Worm (Caenorhabditis elegans) whole organism, L4 larva: Measurements from ENCODE around the gene W09H1.4.

Experiments used
- F26F4.8 ChIP-seq: fragments of 200-800 bp; sonication (Bioruptor generic); conservative IDR thresholded peaks from 2 replicates; pipeline ENCODE4 v1.3.6; 2022; ENCODE audit warnings: missing genetic modification characterization, missing compliant biosample characterization
- F49E8.2 ChIP-seq: sonication (generic microtip); optimal IDR thresholded peaks from 2 replicates; lab custom pipeline; 2016; ENCODE audit warnings: missing compliant biosample characterization, mild to moderate bottlenecking, missing genetic modification characterization, borderline replicate concordance
- Y105C5A.15 ChIP-seq: fragments of 200-800 bp; sonication (Bioruptor generic); IDR thresholded peaks from 2 replicates; pipeline ENCODE4 v1.3.6; 2022; ENCODE audit warnings: missing genetic modification characterization, missing compliant biosample characterization
- Y48G9A.11 ChIP-seq: fragments of 200-800 bp; sonication (Bioruptor generic); IDR thresholded peaks from 2 replicates; pipeline ENCODE4 v1.3.6; 2022; ENCODE audit warnings: missing genetic modification reagents, missing genetic modification characterization, missing compliant biosample characterization
- Y75B8A.6 ChIP-seq: fragments of 200-800 bp; sonication (Bioruptor generic); IDR thresholded peaks from 2 replicates; pipeline ENCODE4 v1.3.6; 2022; ENCODE audit warnings: missing genetic modification reagents, missing genetic modification characterization, missing compliant biosample characterization
- ZK337.2 ChIP-seq: fragments of 200-800 bp; sonication (Bioruptor generic); IDR thresholded peaks from 2 replicates; pipeline ENCODE4 v1.3.6; 2022; ENCODE audit warnings: missing genetic modification reagents, missing genetic modification characterization, missing compliant biosample characterization
- aha-1 ChIP-seq: fragments of 150-350 bp; peaks from one replicate; lab custom pipeline; 2014; ENCODE audit warnings: missing biosample characterization, missing genetic modification characterization
- ama-1 ChIP-seq: fragments of 150-350 bp; optimal IDR thresholded peaks from 2 replicates; lab custom pipeline; 2014; ENCODE audit warnings: inconsistent platforms, mixed read lengths
- attf-4 ChIP-seq: sonication (generic microtip); optimal IDR thresholded peaks from 3 replicates; lab custom pipeline; 2017; ENCODE audit warnings: missing biosample characterization, missing genetic modification characterization
- ceh-32 ChIP-seq: sonication (generic microtip); optimal IDR thresholded peaks from 2 replicates; lab custom pipeline; 2016; ENCODE audit warnings: mild to moderate bottlenecking, missing genetic modification characterization, missing compliant biosample characterization; ENCODE audit not compliant: poor library complexity
- ces-1 ChIP-seq: fragments of 150-350 bp; sonication (generic microtip); optimal IDR thresholded peaks from 4 replicates; lab custom pipeline; 2014; ENCODE audit warnings: missing biosample characterization, missing genetic modification reagents, missing genetic modification characterization
- cey-2 ChIP-seq: sonication (generic microtip); optimal IDR thresholded peaks from 3 replicates; lab custom pipeline; 2017; ENCODE audit warnings: missing genetic modification characterization, mild to moderate bottlenecking, missing compliant biosample characterization, antibody characterized with exemption, borderline replicate concordance; ENCODE audit not compliant: insufficient read depth
- ctbp-1 ChIP-seq: fragments of 200-800 bp; sonication (Bioruptor generic); IDR thresholded peaks from 2 replicates; pipeline ENCODE4 v1.3.6; 2022; ENCODE audit warnings: missing genetic modification reagents, missing genetic modification characterization, missing compliant biosample characterization
- daf-12 ChIP-seq: fragments of 150-350 bp; optimal IDR thresholded peaks from 2 replicates; lab custom pipeline; 2014; ENCODE audit warnings: missing biosample characterization, missing genetic modification reagents, missing genetic modification characterization
- dmd-6 ChIP-seq: fragments of 200-800 bp; sonication (Bioruptor generic); IDR thresholded peaks from 2 replicates; pipeline ENCODE4 v1.3.6; 2022; ENCODE audit warnings: missing genetic modification reagents, missing genetic modification characterization, missing compliant biosample characterization
- dmd-9 ChIP-seq: fragments of 200-800 bp; sonication (Bioruptor generic); IDR thresholded peaks from 2 replicates; pipeline ENCODE4 v1.3.6; 2022; ENCODE audit warnings: missing genetic modification reagents, missing genetic modification characterization, missing compliant biosample characterization
- dpl-1 ChIP-seq: fragments of 150-350 bp; optimal IDR thresholded peaks from 2 replicates; lab custom pipeline; 2014; ENCODE audit warnings: missing biosample characterization, missing genetic modification reagents, missing genetic modification characterization
- dve-1 ChIP-seq: sonication (generic microtip); optimal IDR thresholded peaks from 2 replicates; lab custom pipeline; 2017; ENCODE audit warnings: antibody characterized with exemption, mild to moderate bottlenecking, missing genetic modification characterization, missing compliant biosample characterization; ENCODE audit not compliant: insufficient read depth
- egl-43 ChIP-seq: fragments of 200-800 bp; sonication (Bioruptor generic); IDR thresholded peaks from 2 replicates; pipeline ENCODE4 v1.3.6; 2022; ENCODE audit warnings: missing genetic modification reagents, missing genetic modification characterization, missing compliant biosample characterization
- fos-1 ChIP-seq: fragments of 150-350 bp; optimal IDR thresholded peaks from 2 replicates; lab custom pipeline; 2014; ENCODE audit warnings: missing biosample characterization, missing genetic modification characterization
- hif-1 ChIP-seq, 2 experiments: sonication (generic microtip); optimal IDR thresholded peaks; 2 replicates each; lab custom pipeline; 2016 to 2017; ENCODE audit warnings: missing compliant biosample characterization in 2 of 2, missing genetic modification characterization in 2 of 2, missing genetic modification reagents in 2 of 2, missing genotype in 2 of 2, mild to moderate bottlenecking in 1 of 2
- hlh-30 ChIP-seq: sonication (generic microtip); optimal IDR thresholded peaks from 2 replicates; lab custom pipeline; 2017; ENCODE audit warnings: antibody characterized with exemption, mild to moderate bottlenecking, missing genetic modification characterization, missing compliant biosample characterization; ENCODE audit not compliant: insufficient read depth
- hmg-1.1 ChIP-seq: fragments of 200-800 bp; sonication (Bioruptor generic); IDR thresholded peaks from 2 replicates; pipeline ENCODE4 v1.3.6; 2022; ENCODE audit warnings: missing genetic modification reagents, missing genetic modification characterization, missing compliant biosample characterization
- lim-7 ChIP-seq: fragments of 200-800 bp; sonication (Bioruptor generic); IDR thresholded peaks from 2 replicates; pipeline ENCODE4 v1.3.6; 2022; ENCODE audit warnings: missing genetic modification characterization, missing compliant biosample characterization
- lir-3 ChIP-seq: sonication (generic microtip); optimal IDR thresholded peaks from 2 replicates; lab custom pipeline; 2016; ENCODE audit warnings: mild to moderate bottlenecking, missing genetic modification characterization, missing compliant biosample characterization
- madf-5 ChIP-seq, 2 experiments: fragments of 200-800 bp; sonication (Bioruptor generic); IDR thresholded peaks; 2 replicates each; pipeline ENCODE4 v1.3.6; 2022; ENCODE audit warnings: missing compliant biosample characterization in 2 of 2, missing genetic modification characterization in 2 of 2
- madf-9 ChIP-seq: fragments of 200-800 bp; sonication (Bioruptor generic); conservative IDR thresholded peaks from 2 replicates; pipeline ENCODE4 v1.3.6; 2022; ENCODE audit warnings: missing genetic modification reagents, missing genetic modification characterization, missing compliant biosample characterization
- mdl-1 ChIP-seq, 2 experiments: fragments of 150-350 bp in 1 of 2; sonication (generic microtip) in 1 of 2; optimal IDR thresholded peaks; 2 replicates each; lab custom pipeline; 2014 to 2017; ENCODE audit warnings: missing biosample characterization in 2 of 2, missing genetic modification characterization in 2 of 2
- mdt-29 ChIP-seq: fragments of 200-800 bp; sonication (Bioruptor generic); IDR thresholded peaks from 2 replicates; pipeline ENCODE4 v1.3.6; 2022; ENCODE audit warnings: missing genetic modification reagents, missing genetic modification characterization, missing compliant biosample characterization
- mep-1 ChIP-seq: fragments of 150-350 bp; sonication (generic microtip); optimal IDR thresholded peaks from 3 replicates; lab custom pipeline; 2014; ENCODE audit warnings: missing biosample characterization, missing genetic modification characterization
- nhr-111 ChIP-seq: fragments of 200-800 bp; sonication (Bioruptor generic); optimal IDR thresholded peaks from 2 replicates; lab custom pipeline; 2018; ENCODE audit warnings: mild to moderate bottlenecking, missing genetic modification characterization, missing compliant biosample characterization
- nhr-237 ChIP-seq: sonication (generic microtip); optimal IDR thresholded peaks from 2 replicates; lab custom pipeline; 2017; ENCODE audit warnings: missing biosample characterization, missing genetic modification characterization
- nhr-25 ChIP-seq: sonication (generic microtip); optimal IDR thresholded peaks from 2 replicates; lab custom pipeline; 2017; ENCODE audit warnings: missing genetic modification characterization, mild to moderate bottlenecking, missing compliant biosample characterization, antibody characterized with exemption, moderate library complexity, borderline replicate concordance; ENCODE audit not compliant: insufficient read depth
- nhr-42 ChIP-seq: fragments of 200-800 bp; sonication (Bioruptor generic); IDR thresholded peaks from 2 replicates; pipeline ENCODE4 v1.3.6; 2022; ENCODE audit warnings: missing genetic modification characterization, missing compliant biosample characterization
- nhr-48 ChIP-seq: sonication (generic microtip); optimal IDR thresholded peaks from 2 replicates; lab custom pipeline; 2016; ENCODE audit warnings: mild to moderate bottlenecking, missing genetic modification characterization, missing compliant biosample characterization
- nhr-6 ChIP-seq: fragments of 150-350 bp; optimal IDR thresholded peaks from 2 replicates; lab custom pipeline; 2014; ENCODE audit warnings: missing biosample characterization, missing genetic modification characterization
- rbr-2 ChIP-seq: sonication (generic microtip); optimal IDR thresholded peaks from 2 replicates; lab custom pipeline; 2016; ENCODE audit warnings: missing genotype, missing genetic modification characterization, missing compliant biosample characterization
- sdz-12 ChIP-seq: fragments of 200-800 bp; sonication (Bioruptor generic); optimal IDR thresholded peaks from 2 replicates; lab custom pipeline; 2018; ENCODE audit warnings: mild to moderate bottlenecking, missing genetic modification characterization, missing compliant biosample characterization
- set-16 ChIP-seq: fragments of 200-800 bp; sonication (Bioruptor generic); IDR thresholded peaks from 2 replicates; pipeline ENCODE4 v1.3.6; 2022; ENCODE audit warnings: missing genetic modification reagents, missing genetic modification characterization, missing compliant biosample characterization
- skn-1 ChIP-seq: fragments of 150-350 bp; optimal IDR thresholded peaks from 2 replicates; lab custom pipeline; 2014; ENCODE audit warnings: missing biosample characterization, missing genetic modification characterization
- snpc-1.2 ChIP-seq: fragments of 200-800 bp; sonication (Bioruptor generic); IDR thresholded peaks from 2 replicates; pipeline ENCODE4 v1.3.6; 2022; ENCODE audit warnings: missing genetic modification reagents, missing genetic modification characterization, missing compliant biosample characterization
- snpc-4 ChIP-seq: fragments of 150-350 bp; optimal IDR thresholded peaks from 2 replicates; lab custom pipeline; 2014; ENCODE audit warnings: missing biosample characterization, missing genetic modification characterization
- spr-1 ChIP-seq: sonication (generic microtip); optimal IDR thresholded peaks from 2 replicates; lab custom pipeline; 2016; ENCODE audit warnings: mild to moderate bottlenecking, missing genetic modification characterization, missing compliant biosample characterization
- spr-3 ChIP-seq: fragments of 200-800 bp; sonication (Bioruptor generic); optimal IDR thresholded peaks from 2 replicates; lab custom pipeline; 2018; ENCODE audit warnings: mild to moderate bottlenecking, missing genetic modification characterization, missing compliant biosample characterization
- tag-97 ChIP-seq: fragments of 200-800 bp; sonication (Bioruptor generic); IDR thresholded peaks from 2 replicates; pipeline ENCODE4 v1.3.6; 2022; ENCODE audit warnings: missing genetic modification characterization, missing compliant biosample characterization
- unc-130 ChIP-seq: sonication (generic microtip); optimal IDR thresholded peaks from 2 replicates; lab custom pipeline; 2016; ENCODE audit warnings: missing genetic modification reagents, missing genetic modification characterization, missing compliant biosample characterization
- unc-39 ChIP-seq: sonication (generic microtip); optimal IDR thresholded peaks from 2 replicates; lab custom pipeline; 2017; ENCODE audit warnings: missing biosample characterization, missing genetic modification characterization
- unc-62 ChIP-seq, 3 experiments: fragments of 150-350 bp in 1 of 3; sonication (generic microtip); optimal IDR thresholded peaks in 2 of 3; peaks in 1 of 3; 1 replicate in 1 of 3; 2 replicates in 2 of 3; lab custom pipeline; 2014 to 2017; ENCODE audit warnings: missing biosample characterization in 3 of 3, missing genetic modification characterization in 3 of 3, missing genetic modification reagents in 3 of 3, missing genotype in 1 of 3
- zag-1 ChIP-seq: fragments of 150-350 bp; optimal IDR thresholded peaks from 2 replicates; lab custom pipeline; 2014; ENCODE audit warnings: missing biosample characterization, missing genetic modification characterization
- zip-11 ChIP-seq: fragments of 200-800 bp; sonication (Bioruptor generic); IDR thresholded peaks from 2 replicates; pipeline ENCODE4 v1.3.6; 2022; ENCODE audit warnings: missing genetic modification characterization, missing compliant biosample characterization

The W09H1.4 gene

DNA sequence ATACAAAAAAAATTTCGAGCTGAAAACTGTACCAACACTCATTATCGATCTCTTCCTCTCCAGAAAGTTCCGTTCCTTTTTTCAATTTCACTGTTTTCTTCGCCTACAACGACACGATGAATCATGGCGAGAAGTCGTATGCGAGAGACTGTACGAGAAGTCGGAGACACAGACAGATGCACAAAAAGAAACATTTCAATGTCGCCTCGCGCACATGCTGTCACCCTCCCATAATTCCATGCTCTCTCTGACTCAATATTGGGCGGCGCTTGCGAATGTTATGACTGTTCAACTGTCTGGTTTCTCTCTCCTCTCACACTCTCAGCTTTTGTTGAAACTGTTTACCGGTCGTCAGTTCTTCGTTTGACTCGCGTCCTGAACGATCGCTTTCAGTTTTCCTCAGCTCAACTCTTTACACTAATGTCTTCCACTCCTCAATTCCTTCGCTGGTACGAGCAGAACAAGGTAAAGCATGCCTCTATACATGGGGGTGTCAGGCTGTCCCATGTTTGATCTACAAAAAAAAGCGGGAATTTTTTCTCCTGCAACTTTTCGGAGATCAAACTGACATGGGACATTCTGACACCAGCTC lies 13.5 kb downstream of the W09H1.4 start:
- TF ChIP-seq nhr-6 (tag; lab: Kevin White, UChicago), result peak; percentile 63
- TF ChIP-seq dve-1 (tag; lab: Kevin White, UChicago), result peak; percentile 14
- TF ChIP-seq sdz-12 (GFP tag; lab: Kevin White, UChicago), result no peak
- TF ChIP-seq dmd-9 (GFP tag; lab: Robert Waterston, UW), result no peak
- 0 out of 2 replicates have a peak, but pooled peaks have one; percentile 45 for TF ChIP-seq hmg-1.1 (GFP tag; lab: Robert Waterston, UW)
- TF ChIP-seq daf-12, result no peak
- TF ChIP-seq rbr-2 (tag; lab: Kevin White, UChicago), result peak; percentile 9
- TF ChIP-seq aha-1 (tag; lab: Kevin White, UChicago), result peak; percentile 75
- no peak for TF ChIP-seq ZK337.2 (GFP tag; lab: Robert Waterston, UW)
- TF ChIP-seq set-16 (GFP tag; lab: Robert Waterston, UW), result no peak
- TF ChIP-seq zag-1, result no peak
- no peak for TF ChIP-seq attf-4 (tag; lab: Kevin White, UChicago)
- no peak for TF ChIP-seq dpl-1 (GFP tag; lab: Kevin White, UChicago)
- TF ChIP-seq Y105C5A.15 (GFP tag; lab: Robert Waterston, UW), result no peak
- TF ChIP-seq ama-1 (lab: Kevin White, UChicago), result no peak
- TF ChIP-seq spr-1 (tag; lab: Kevin White, UChicago), result no peak
- no peak for TF ChIP-seq nhr-25 (tag; lab: Kevin White, UChicago)
- TF ChIP-seq zip-11 (GFP tag; lab: Robert Waterston, UW), result no peak
- peak in 1 of 2 experiments; percentile 64 for TF ChIP-seq mdl-1 (tag; optimal IDR thresholded peaks at IDR 0.05; lab: Kevin White, UChicago)
- TF ChIP-seq nhr-111 (GFP tag; lab: Kevin White, UChicago), result no peak
- TF ChIP-seq Y75B8A.6 (GFP tag; lab: Robert Waterston, UW), result no peak
- TF ChIP-seq unc-130, result no peak
- no peak for TF ChIP-seq nhr-42 (GFP tag; lab: Robert Waterston, UW)
- no peak for TF ChIP-seq nhr-237 (tag; lab: Kevin White, UChicago)
- peak; percentile 24 for TF ChIP-seq hlh-30 (tag; lab: Kevin White, UChicago)
- TF ChIP-seq mep-1, result peak; percentile 64
- no peak for TF ChIP-seq lim-7 (GFP tag; lab: Robert Waterston, UW)
- TF ChIP-seq egl-43, result no peak
- no peak for TF ChIP-seq mdt-29 (GFP tag; lab: Robert Waterston, UW)
- no peak for TF ChIP-seq snpc-1.2 (GFP tag; lab: Robert Waterston, UW)
- TF ChIP-seq unc-62 (GFP tag; optimal IDR thresholded peaks at IDR 0.05 in 1 of 2; lab: Kevin White, UChicago), result peak in 1 of 2 experiments; percentile 86
- no peak for TF ChIP-seq unc-62 (tag; optimal IDR thresholded peaks at IDR 0.05; lab: Kevin White, UChicago)
- TF ChIP-seq F49E8.2 (tag; lab: Kevin White, UChicago), result no peak
- TF ChIP-seq madf-9 (GFP tag; lab: Robert Waterston, UW), result no peak
- TF ChIP-seq ceh-32 (tag; lab: Kevin White, UChicago), result no peak
- TF ChIP-seq Y48G9A.11 (GFP tag; lab: Robert Waterston, UW), result no peak
- no peak for TF ChIP-seq nhr-48 (tag; lab: Kevin White, UChicago)
- TF ChIP-seq fos-1 (tag; lab: Kevin White, UChicago), result no peak
- TF ChIP-seq unc-39 (tag; lab: Kevin White, UChicago), result no peak
- TF ChIP-seq snpc-4 (tag; lab: Kevin White, UChicago), result no peak
- TF ChIP-seq cey-2 (tag; lab: Kevin White, UChicago), result no peak
- TF ChIP-seq tag-97 (GFP tag; lab: Robert Waterston, UW), result no peak
- no peak for TF ChIP-seq skn-1
- no peak for TF ChIP-seq lir-3 (tag; lab: Kevin White, UChicago)
- TF ChIP-seq F26F4.8, result no peak
- no peak for TF ChIP-seq ces-1 (GFP tag; lab: Kevin White, UChicago)
- no peak for TF ChIP-seq spr-3 (GFP tag; lab: Kevin White, UChicago)
- TF ChIP-seq hif-1 (tag; optimal IDR thresholded peaks at IDR 0.05; lab: Kevin White, UChicago), result no peak
- no peak for TF ChIP-seq madf-5 (GFP tag; IDR thresholded peaks at IDR 0.05; lab: Robert Waterston, UW)
- TF ChIP-seq dmd-6 (GFP tag; lab: Robert Waterston, UW), result no peak
- no peak for TF ChIP-seq ctbp-1
